Fruit fly (Drosophila melanogaster) whole organism, pupa: ENCODE results near the gene sas.

ENCODE experiments used
- CG10348 ChIP-seq: fragments of 200-800 bp; sonication (Bioruptor generic); IDR thresholded peaks from 2 replicates; pipeline ENCODE4 v1.3.6; 2022; ENCODE audit warnings: missing biosample characterization, missing genetic modification characterization
- CG12605 ChIP-seq: fragments of 200-800 bp; sonication (Bioruptor generic); IDR thresholded peaks from 2 replicates; pipeline ENCODE4 v1.3.6; 2022; ENCODE audit warnings: missing biosample characterization, missing genetic modification characterization
- CG13204 ChIP-seq: fragments of 200-800 bp; sonication (Bioruptor generic); optimal IDR thresholded peaks from 2 replicates; lab custom pipeline; 2018; ENCODE audit warnings: missing biosample characterization, mild to moderate bottlenecking, missing genetic modification characterization, moderate library complexity
- CG14655 ChIP-seq: fragments of 200-800 bp; sonication (Bioruptor generic); optimal IDR thresholded peaks from 3 replicates; lab custom pipeline; 2017; ENCODE audit warnings: mild to moderate bottlenecking, missing biosample characterization, missing genetic modification reagents, missing genetic modification characterization
- CG15710 ChIP-seq: fragments of 200-800 bp; sonication (Bioruptor generic); optimal IDR thresholded peaks from 2 replicates; lab custom pipeline; 2018; ENCODE audit warnings: missing biosample characterization, mild to moderate bottlenecking, missing genetic modification characterization, moderate library complexity
- CG17806 ChIP-seq: fragments of 200-800 bp; sonication (Bioruptor generic); optimal IDR thresholded peaks from 2 replicates; lab custom pipeline; 2018; ENCODE audit warnings: missing biosample characterization, mild to moderate bottlenecking, missing genetic modification characterization, moderate library complexity
- CG32121 ChIP-seq: fragments of 200-800 bp; sonication (Bioruptor generic); IDR thresholded peaks from 2 replicates; pipeline ENCODE4 v1.3.6; 2022; ENCODE audit warnings: missing biosample characterization, missing genetic modification characterization
- CG34367 ChIP-seq: fragments of 200-800 bp; sonication (Bioruptor generic); optimal IDR thresholded peaks from 2 replicates; lab custom pipeline; 2018; ENCODE audit warnings: missing biosample characterization, mild to moderate bottlenecking, missing genetic modification characterization
- CG4496 ChIP-seq: fragments of 200-800 bp; sonication (Bioruptor generic); IDR thresholded peaks from 3 replicates; pipeline ENCODE4 v1.3.6; 2022; ENCODE audit warnings: missing biosample characterization, missing genetic modification characterization
- CG8159 ChIP-seq: fragments of 200-800 bp; sonication (Bioruptor generic); optimal IDR thresholded peaks from 3 replicates; lab custom pipeline; 2018; ENCODE audit warnings: missing biosample characterization, mild to moderate bottlenecking, missing genetic modification characterization, moderate library complexity
- CG8301 ChIP-seq: fragments of 200-800 bp; sonication (Bioruptor generic); optimal IDR thresholded peaks from 2 replicates; lab custom pipeline; 2018; ENCODE audit warnings: missing biosample characterization, mild to moderate bottlenecking, missing genetic modification characterization
- CG9948 ChIP-seq: fragments of 200-800 bp; sonication (Bioruptor generic); optimal IDR thresholded peaks from 2 replicates; lab custom pipeline; 2018; ENCODE audit warnings: missing biosample characterization, mild to moderate bottlenecking, missing genetic modification characterization, moderate library complexity
- D1 ChIP-seq: fragments of 200-800 bp; sonication (Bioruptor generic); optimal IDR thresholded peaks from 2 replicates; lab custom pipeline; 2018; ENCODE audit warnings: missing biosample characterization, mild to moderate bottlenecking, missing genetic modification characterization, moderate library complexity
- EcR ChIP-seq: fragments of 200-800 bp; sonication (Bioruptor generic); optimal IDR thresholded peaks from 3 replicates; lab custom pipeline; 2019; ENCODE audit warnings: missing biosample characterization, missing genetic modification characterization, mild to moderate bottlenecking, moderate library complexity, missing genetic modification reagents
- Ets98B ChIP-seq: fragments of 200-800 bp; sonication (Bioruptor generic); IDR thresholded peaks from 2 replicates; pipeline ENCODE4 v1.3.6; 2022; ENCODE audit warnings: missing biosample characterization, missing genetic modification characterization
- Pif1A ChIP-seq: fragments of 200-800 bp; sonication (Bioruptor generic); optimal IDR thresholded peaks from 3 replicates; lab custom pipeline; 2016; ENCODE audit warnings: missing biosample characterization, missing genetic modification characterization
- Pif1B ChIP-seq: fragments of 200-800 bp; sonication (Bioruptor generic); optimal IDR thresholded peaks from 3 replicates; lab custom pipeline; 2016; ENCODE audit warnings: missing biosample characterization, missing genetic modification characterization
- Snoo ChIP-seq: fragments of 200-800 bp; sonication (Bioruptor generic); optimal IDR thresholded peaks from 3 replicates; lab custom pipeline; 2017; ENCODE audit warnings: missing biosample characterization, mild to moderate bottlenecking, missing genetic modification characterization, inconsistent platforms
- fd96Ca ChIP-seq: fragments of 200-800 bp; sonication (Bioruptor generic); IDR thresholded peaks from 3 replicates; pipeline ENCODE4 v1.3.6; 2022; ENCODE audit warnings: missing biosample characterization, missing genetic modification characterization
- gl ChIP-seq: fragments of 200-800 bp; sonication (Bioruptor generic); optimal IDR thresholded peaks from 2 replicates; lab custom pipeline; 2018; ENCODE audit warnings: missing biosample characterization, mild to moderate bottlenecking, missing genetic modification characterization
- rn ChIP-seq: fragments of 200-800 bp; sonication (Bioruptor generic); IDR thresholded peaks from 2 replicates; pipeline ENCODE4 v1.3.6; 2022; ENCODE audit warnings: missing biosample characterization, missing genetic modification characterization

sas gene

dm6 chr3R:7134715-7135505 lies 27.7 kb upstream of the sas start:
- no peak for TF ChIP-seq gl (tag; lab: Kevin White, UChicago)
- TF ChIP-seq CG32121 (GFP tag; lab: Robert Waterston, UW): no peak
- no peak for TF ChIP-seq CG4496
- TF ChIP-seq CG12605: no peak
- no peak for TF ChIP-seq CG14655
- no peak for TF ChIP-seq Ets98B (GFP tag; lab: Robert Waterston, UW)
- no peak for TF ChIP-seq Pif1B (GFP tag; lab: Kevin White, UChicago)
- TF ChIP-seq EcR: no peak
- no peak for TF ChIP-seq CG15710 (tag; lab: Kevin White, UChicago)
- no peak for TF ChIP-seq Pif1A (GFP tag; lab: Kevin White, UChicago)
- no peak for TF ChIP-seq CG10348 (GFP tag; lab: Robert Waterston, UW)
- no peak for TF ChIP-seq D1 (tag; lab: Kevin White, UChicago)
- TF ChIP-seq CG8159 (tag; lab: Kevin White, UChicago): no peak
- no peak for TF ChIP-seq CG9948 (tag; lab: Kevin White, UChicago)
- no peak for TF ChIP-seq Snoo
- no peak for TF ChIP-seq fd96Ca (GFP tag; lab: Robert Waterston, UW)
- TF ChIP-seq CG8301 (tag; lab: Kevin White, UChicago): no peak
- no peak for TF ChIP-seq CG34367
- no peak for TF ChIP-seq CG17806 (tag; lab: Kevin White, UChicago)

dm6 chr3R:7135881-7136280 lies 26.7 kb upstream of the sas start, which contains the start of gene Fer1:
Gene Fer1 (plus strand): TSS chr3R:7136206.
- TF ChIP-seq gl (tag; lab: Kevin White, UChicago) (no peak), CG4496 (no peak), CG13204 (GFP tag; lab: Kevin White, UChicago) (no peak), Ets98B (GFP tag; lab: Robert Waterston, UW) (no peak), CG34367 (no peak), EcR (no peak), CG10348 (GFP tag; lab: Robert Waterston, UW) (no peak), CG9948 (tag; lab: Kevin White, UChicago) (no peak), CG14655 (no peak), Pif1B (GFP tag; lab: Kevin White, UChicago) (no peak), CG15710 (tag; lab: Kevin White, UChicago) (no peak), CG32121 (GFP tag; lab: Robert Waterston, UW) (no peak), rn (GFP tag; lab: Robert Waterston, UW) (no peak), CG8159 (tag; lab: Kevin White, UChicago) (no peak), CG12605 (no peak), CG17806 (tag; lab: Kevin White, UChicago) (no peak), fd96Ca (GFP tag; lab: Robert Waterston, UW) (no peak), CG8301 (tag; lab: Kevin White, UChicago) (no peak)

- no peak for TF ChIP-seq CG34367
- no peak for TF ChIP-seq Pif1B (GFP tag; lab: Kevin White, UChicago)
- TF ChIP-seq CG8301 (tag; lab: Kevin White, UChicago): no peak
These were observed 25.4 kb upstream of the sas start for dm6 chr3R:7137207-7137606.

- no peak for TF ChIP-seq CG12605
- TF ChIP-seq CG8301 (tag; lab: Kevin White, UChicago): no peak
- no peak for TF ChIP-seq rn (GFP tag; lab: Robert Waterston, UW)
- TF ChIP-seq CG15710 (tag; lab: Kevin White, UChicago): no peak
- no peak for TF ChIP-seq CG8159 (tag; lab: Kevin White, UChicago)
- TF ChIP-seq CG14655: no peak
- TF ChIP-seq CG13204 (GFP tag; lab: Kevin White, UChicago): no peak
- no peak for TF ChIP-seq CG9948 (tag; lab: Kevin White, UChicago)
- no peak for TF ChIP-seq EcR
- no peak for TF ChIP-seq CG17806 (tag; lab: Kevin White, UChicago)
- no peak for TF ChIP-seq CG34367
- TF ChIP-seq Ets98B (GFP tag; lab: Robert Waterston, UW): no peak
- TF ChIP-seq Snoo: no peak
These were observed 24.6 kb upstream of the sas start for dm6 chr3R:7138058-7138457.

- no peak for TF ChIP-seq EcR
- no peak for TF ChIP-seq CG15710 (tag; lab: Kevin White, UChicago)
- no peak for TF ChIP-seq CG8159 (tag; lab: Kevin White, UChicago)
- no peak for TF ChIP-seq CG32121 (GFP tag; lab: Robert Waterston, UW)
- TF ChIP-seq Pif1A (GFP tag; lab: Kevin White, UChicago): no peak
- no peak for TF ChIP-seq CG14655
- no peak for TF ChIP-seq CG9948 (tag; lab: Kevin White, UChicago)
- no peak for TF ChIP-seq CG10348 (GFP tag; lab: Robert Waterston, UW)
- no peak for TF ChIP-seq CG13204 (GFP tag; lab: Kevin White, UChicago)
- TF ChIP-seq CG34367: no peak
- TF ChIP-seq Pif1B (GFP tag; lab: Kevin White, UChicago): no peak
These were observed 23.2 kb upstream of the sas start for dm6 chr3R:7139188-7140038.
